Fruit fly (Drosophila melanogaster) whole organism, embryonic: ENCODE measurements around the gene CG8149.

ENCODE experiments used
- CG10321 ChIP-seq: fragments of 200-800 bp; sonication (Bioruptor generic); IDR thresholded peaks from 2 replicates; pipeline ENCODE4 v1.3.6; 2022; ENCODE audit warnings: missing biosample characterization, missing genetic modification characterization
- CG11093 ChIP-seq: fragments of 200-800 bp; sonication (Bioruptor generic); IDR thresholded peaks from 3 replicates; pipeline ENCODE4 v1.3.6; 2022; ENCODE audit warnings: missing biosample characterization, missing genetic modification characterization
- CG11247 ChIP-seq: fragments of 200-800 bp; sonication (Bioruptor generic); IDR thresholded peaks from 2 replicates; pipeline ENCODE4 v1.3.6; 2022; ENCODE audit warnings: missing biosample characterization, missing genetic modification characterization
- CG11723 ChIP-seq: fragments of 200-800 bp; sonication (Bioruptor generic); optimal IDR thresholded peaks from 2 replicates; lab custom pipeline; 2017; ENCODE audit warnings: missing biosample characterization, mild to moderate bottlenecking, missing genetic modification characterization
- CG12299 ChIP-seq: fragments of 200-800 bp; sonication (Bioruptor generic); optimal IDR thresholded peaks from 2 replicates; lab custom pipeline; 2018; ENCODE audit warnings: missing biosample characterization, mild to moderate bottlenecking, missing genetic modification characterization
- CG12659 ChIP-seq: fragments of 200-800 bp; sonication (Bioruptor generic); optimal IDR thresholded peaks from 3 replicates; lab custom pipeline; 2017; ENCODE audit warnings: mild to moderate bottlenecking, missing biosample characterization, missing genetic modification reagents, missing genetic modification characterization
- CG12769 ChIP-seq: fragments of 200-800 bp; sonication (Bioruptor generic); optimal IDR thresholded peaks from 2 replicates; lab custom pipeline; 2019; ENCODE audit warnings: missing biosample characterization, mild to moderate bottlenecking, missing genetic modification characterization, moderate library complexity
- CG13894 ChIP-seq: fragments of 200-800 bp; sonication (Bioruptor generic); optimal IDR thresholded peaks from 3 replicates; lab custom pipeline; 2018; ENCODE audit warnings: missing biosample characterization, mild to moderate bottlenecking, missing genetic modification characterization, moderate library complexity
- CG14441 ChIP-seq: fragments of 200-800 bp; sonication (Bioruptor generic); IDR thresholded peaks from 2 replicates; pipeline ENCODE4 v1.3.6; 2022; ENCODE audit warnings: missing biosample characterization, missing genetic modification characterization
- CG15514 ChIP-seq: fragments of 200-800 bp; sonication (Bioruptor generic); optimal IDR thresholded peaks from 3 replicates; lab custom pipeline; 2017; ENCODE audit warnings: missing biosample characterization, missing genetic modification characterization, mild to moderate bottlenecking, moderate library complexity, missing genetic modification reagents
- CG16779 ChIP-seq: fragments of 200-800 bp; sonication (Bioruptor generic); IDR thresholded peaks from 2 replicates; pipeline ENCODE4 v1.3.6; 2022; ENCODE audit warnings: missing biosample characterization, missing genetic modification characterization
- CG18599 ChIP-seq: fragments of 200-800 bp; sonication (Bioruptor generic); optimal IDR thresholded peaks from 3 replicates; lab custom pipeline; 2017; ENCODE audit warnings: missing biosample characterization, missing genetic modification characterization, mild to moderate bottlenecking, moderate library complexity, missing genetic modification reagents
- CG31388 ChIP-seq: fragments of 200-800 bp; sonication (Bioruptor generic); optimal IDR thresholded peaks from 2 replicates; lab custom pipeline; 2016; ENCODE audit warnings: missing biosample characterization, missing genetic modification characterization
- CG5953 ChIP-seq: fragments of 200-800 bp; sonication (Bioruptor generic); IDR thresholded peaks from 2 replicates; pipeline ENCODE4 v1.3.6; 2022; ENCODE audit warnings: missing biosample characterization, missing genetic modification characterization
- CG6254 ChIP-seq: fragments of 200-800 bp; sonication (Bioruptor generic); optimal IDR thresholded peaks from 3 replicates; lab custom pipeline; 2017; ENCODE audit warnings: mild to moderate bottlenecking, missing biosample characterization, missing genetic modification reagents, missing genetic modification characterization
- CG8478 ChIP-seq: fragments of >200 bp; optimal IDR thresholded peaks from 2 replicates; lab custom pipeline; 2018
- CG9817 ChIP-seq: fragments of 200-800 bp; sonication (Bioruptor generic); optimal IDR thresholded peaks from 2 replicates; lab custom pipeline; 2018; ENCODE audit warnings: missing biosample characterization, mild to moderate bottlenecking, missing genetic modification characterization, moderate library complexity
- Dbx ChIP-seq: fragments of 200-800 bp; sonication (Bioruptor generic); IDR thresholded peaks from 3 replicates; pipeline ENCODE4 v1.3.6; 2022; ENCODE audit warnings: missing biosample characterization, missing genetic modification characterization
- HLH54F ChIP-seq: fragments of 200-800 bp; sonication (Bioruptor generic); optimal IDR thresholded peaks from 3 replicates; lab custom pipeline; 2016; ENCODE audit warnings: missing biosample characterization, missing genetic modification characterization
- Hr78 ChIP-seq, 2 experiments: fragments of 200-800 bp in 1 of 2; fragments of >200 bp in 1 of 2; sonication (Bioruptor generic) in 1 of 2; optimal IDR thresholded peaks; 2 replicates each; lab custom pipeline; 2017 to 2019; ENCODE audit warnings: missing biosample characterization in 2 of 2, missing genetic modification characterization in 2 of 2, mild to moderate bottlenecking in 1 of 2, moderate library complexity in 1 of 2
- MBD-R2 ChIP-seq: fragments of 200-800 bp; sonication (Bioruptor generic); IDR thresholded peaks from 2 replicates; pipeline ENCODE4 v1.3.6; 2022; ENCODE audit warnings: missing biosample characterization, missing genetic modification characterization
- MESR4 ChIP-seq: fragments of 200-800 bp; sonication (Bioruptor generic); optimal IDR thresholded peaks from 2 replicates; lab custom pipeline; 2018; ENCODE audit warnings: missing biosample characterization, mild to moderate bottlenecking, missing genetic modification characterization, moderate library complexity
- Pdp1 ChIP-seq, 2 experiments: fragments of 200-800 bp; sonication (Bioruptor generic); optimal IDR thresholded peaks; 3 replicates each; lab custom pipeline; 2016; ENCODE audit warnings: missing biosample characterization in 2 of 2, missing genetic modification characterization in 2 of 2, mild to moderate bottlenecking in 1 of 2, moderate library complexity in 1 of 2
- Rx ChIP-seq: fragments of 200-800 bp; sonication (Bioruptor generic); IDR thresholded peaks from 2 replicates; pipeline ENCODE4 v1.3.6; 2022; ENCODE audit warnings: missing biosample characterization, missing genetic modification characterization
- Sox102F ChIP-seq: fragments of 200-800 bp; sonication (Bioruptor generic); optimal IDR thresholded peaks from 2 replicates; lab custom pipeline; 2018; ENCODE audit warnings: missing biosample characterization, mild to moderate bottlenecking, missing genetic modification characterization, moderate library complexity
- TFAM ChIP-seq: fragments of 200-800 bp; sonication (Bioruptor generic); optimal IDR thresholded peaks from 2 replicates; lab custom pipeline; 2017; ENCODE audit warnings: missing biosample characterization, missing genetic modification characterization, inconsistent platforms
- Trl ChIP-seq, 3 experiments: fragments of >200 bp in 2 of 3; fragments of 200-800 bp in 1 of 3; sonication (Bioruptor generic) in 1 of 3; optimal IDR thresholded peaks; 2 replicates in 1 of 3; 3 replicates in 2 of 3; lab custom pipeline; 2016 to 2017; ENCODE audit warnings: missing biosample characterization in 1 of 3, missing genetic modification characterization in 1 of 3
- Xrp1 ChIP-seq: fragments of 200-800 bp; sonication (Bioruptor generic); IDR thresholded peaks from 2 replicates; pipeline ENCODE4 v1.3.6; 2022; ENCODE audit warnings: missing biosample characterization, missing genetic modification characterization
- ab ChIP-seq: fragments of 200-800 bp; sonication (Bioruptor generic); optimal IDR thresholded peaks from 2 replicates; lab custom pipeline; 2016; ENCODE audit warnings: missing biosample characterization, missing genetic modification characterization
- ato ChIP-seq: fragments of 200-800 bp; sonication (Bioruptor generic); IDR thresholded peaks from 2 replicates; pipeline ENCODE4 v1.3.6; 2022; ENCODE audit warnings: missing biosample characterization, missing genetic modification characterization; ENCODE audit not compliant: partially characterized antibody
- bowl ChIP-seq: fragments of 200-800 bp; sonication (Bioruptor generic); IDR thresholded peaks from 2 replicates; pipeline ENCODE4 v1.3.6; 2022; ENCODE audit warnings: missing biosample characterization, missing genetic modification characterization
- gt ChIP-seq: fragments of 200-800 bp; sonication (Bioruptor generic); IDR thresholded peaks from 2 replicates; pipeline ENCODE4 v1.3.6; 2022; ENCODE audit warnings: missing biosample characterization, missing genetic modification characterization
- hbn ChIP-seq: fragments of 200-800 bp; sonication (Bioruptor generic); IDR thresholded peaks from 2 replicates; pipeline ENCODE4 v1.3.6; 2022; ENCODE audit warnings: missing biosample characterization, missing genetic modification characterization; ENCODE audit not compliant: partially characterized antibody
- pnt ChIP-seq: fragments of 200-800 bp; sonication (Bioruptor generic); optimal IDR thresholded peaks from 3 replicates; lab custom pipeline; 2016; ENCODE audit warnings: missing biosample characterization, missing genetic modification characterization
- ranshi ChIP-seq: fragments of 200-800 bp; sonication (Bioruptor generic); IDR thresholded peaks from 2 replicates; pipeline ENCODE4 v1.3.6; 2022; ENCODE audit warnings: missing biosample characterization, missing genetic modification characterization
- row ChIP-seq: fragments of 200-800 bp; sonication (Bioruptor generic); IDR thresholded peaks from 3 replicates; pipeline ENCODE4 v1.3.6; 2022; ENCODE audit warnings: missing biosample characterization, missing genetic modification characterization
- sens ChIP-seq: fragments of 200-800 bp; sonication (Bioruptor generic); peaks from one replicate; lab custom pipeline; 2016; ENCODE audit warnings: missing biosample characterization, missing genetic modification characterization
- seq ChIP-seq: fragments of 200-800 bp; sonication (Bioruptor generic); IDR thresholded peaks from 2 replicates; pipeline ENCODE4 v1.3.6; 2022; ENCODE audit warnings: missing biosample characterization, missing genetic modification characterization
- so ChIP-seq: fragments of 200-800 bp; sonication (Bioruptor generic); IDR thresholded peaks from 3 replicates; pipeline ENCODE4 v1.3.6; 2022; ENCODE audit warnings: missing biosample characterization, missing genetic modification characterization
- sob ChIP-seq: fragments of 200-800 bp; sonication (Bioruptor generic); IDR thresholded peaks from 2 replicates; pipeline ENCODE4 v1.3.6; 2022; ENCODE audit warnings: missing biosample characterization, missing genetic modification characterization
- stc ChIP-seq: fragments of 200-800 bp; sonication (Bioruptor generic); IDR thresholded peaks from 2 replicates; pipeline ENCODE4 v1.3.6; 2022; ENCODE audit warnings: missing biosample characterization, missing genetic modification characterization
- stwl ChIP-seq: fragments of 200-800 bp; sonication (Bioruptor generic); optimal IDR thresholded peaks from 3 replicates; lab custom pipeline; 2018; ENCODE audit warnings: missing biosample characterization, mild to moderate bottlenecking, missing genetic modification characterization, moderate library complexity
- tap ChIP-seq: fragments of 200-800 bp; optimal IDR thresholded peaks from 3 replicates; lab custom pipeline; 2019; ENCODE audit warnings: missing biosample characterization, mild to moderate bottlenecking, missing genetic modification characterization, moderate library complexity
- toy ChIP-seq: fragments of 200-800 bp; sonication (Bioruptor generic); IDR thresholded peaks from 2 replicates; pipeline ENCODE4 v1.3.6; 2022; ENCODE audit warnings: missing biosample characterization, missing genetic modification characterization
- usp ChIP-seq: fragments of >200 bp; optimal IDR thresholded peaks from 2 replicates; lab custom pipeline; 2017; ENCODE audit warnings: missing biosample characterization, missing genetic modification characterization

The CG8149 gene

DNA sequence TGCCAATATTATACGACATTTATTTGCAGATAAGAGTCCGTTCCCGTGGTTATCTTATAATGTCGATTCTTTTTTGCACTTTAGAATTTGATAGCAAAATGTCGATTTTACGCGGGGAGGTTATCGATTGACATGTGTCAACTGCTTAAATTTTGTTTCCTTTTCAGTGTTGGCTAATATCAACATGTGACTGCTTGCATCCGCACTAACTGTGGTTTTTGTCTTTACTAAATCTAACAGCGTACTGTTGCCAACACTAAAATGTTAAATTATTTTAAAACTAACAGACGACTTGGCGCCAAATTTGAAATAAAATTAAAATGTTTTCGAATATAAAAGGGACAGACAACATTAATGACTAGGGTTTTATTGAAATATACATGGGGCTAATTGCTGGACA lies 7.7 kb upstream of the CG8149 start (continued):
- TF ChIP-seq toy (GFP tag; lab: Robert Waterston, UW), result no peak
- peak; percentile 85 for TF ChIP-seq sob (GFP tag; lab: Robert Waterston, UW)
- peak; percentile 87 for TF ChIP-seq CG13894 (tag; lab: Kevin White, UChicago)
- peak; percentile 36 for TF ChIP-seq MBD-R2 (GFP tag; lab: Robert Waterston, UW)
- peak; percentile 91 for TF ChIP-seq CG9817 (tag; lab: Kevin White, UChicago)
- no peak for TF ChIP-seq gt
- TF ChIP-seq ab (GFP tag; lab: Kevin White, UChicago), result no peak
- peak; percentile 91 for TF ChIP-seq CG15514 (GFP tag; lab: Kevin White, UChicago)

DNA sequence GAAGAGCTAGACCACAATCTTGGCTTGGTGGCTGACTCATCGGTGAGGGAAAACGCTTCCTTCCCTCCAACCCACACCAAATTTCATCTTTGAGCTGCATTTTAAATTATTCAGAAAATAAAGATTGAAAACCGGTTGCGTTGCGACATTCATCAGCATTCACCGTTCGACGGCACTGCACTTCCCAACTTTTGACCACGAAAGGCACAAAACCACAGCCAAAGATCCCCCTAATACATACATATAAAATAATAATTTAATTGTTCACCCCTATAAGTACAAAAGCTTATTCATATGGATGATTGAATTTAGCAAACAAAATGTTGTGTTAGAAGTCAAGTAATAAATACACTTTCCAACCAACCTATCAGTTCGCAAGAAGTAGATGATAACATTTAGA lies 5.2 kb upstream of the CG8149 start:
- TF ChIP-seq usp (GFP tag; lab: Kevin White, UChicago) (no peak), HLH54F (no peak)

dm6 chr3R:9500193-9501051 lies 4.0 kb upstream of the CG8149 start:
- TF ChIP-seq gt (no peak), stwl (tag; lab: Kevin White, UChicago) (no peak), CG18599 (peak; percentile 19), MESR4 (no peak), so (no peak), tap (tag; lab: Kevin White, UChicago) (no peak), ato (GFP tag; lab: Robert Waterston, UW) (no peak), CG11247 (GFP tag; lab: Robert Waterston, UW) (no peak), stc (0 out of 2 replicates have a peak, but pooled peaks have one; percentile 24), row (GFP tag; lab: Robert Waterston, UW) (no peak), Sox102F (no peak), seq (no peak), CG31388 (no peak), pnt (no peak), CG8478 (lab: Kevin White, UChicago) (no peak), bowl (GFP tag; lab: Robert Waterston, UW) (no peak), Xrp1 (GFP tag; lab: Robert Waterston, UW) (no peak), CG11723 (GFP tag; lab: Kevin White, UChicago) (no peak), CG6254 (GFP tag; lab: Kevin White, UChicago) (no peak), CG10321 (GFP tag; lab: Robert Waterston, UW) (no peak), CG5953 (GFP tag; lab: Robert Waterston, UW) (no peak), CG12769 (tag; lab: Kevin White, UChicago) (peak; percentile 13), CG16779 (GFP tag; lab: Robert Waterston, UW) (0 out of 2 replicates have a peak, but pooled peaks have one; percentile 55), CG9817 (tag; lab: Kevin White, UChicago) (peak; percentile 11), CG11093 (GFP tag; lab: Robert Waterston, UW) (no peak), Trl (optimal IDR thresholded peaks at IDR 0.05; lab: Kevin White, UChicago) (no peak), Trl (GFP tag; optimal IDR thresholded peaks at IDR 0.05; lab: Kevin White, UChicago) (no peak), CG12659 (GFP tag; lab: Kevin White, UChicago) (no peak), CG12299 (tag; lab: Kevin White, UChicago) (no peak), hbn (GFP tag; lab: Robert Waterston, UW) (no peak), TFAM (GFP tag; lab: Kevin White, UChicago) (no peak), sens (GFP tag; lab: Kevin White, UChicago) (peak; percentile 11), CG14441 (GFP tag; lab: Robert Waterston, UW) (0 out of 2 replicates have a peak, but pooled peaks have one; percentile 15), Rx (0 out of 2 replicates have a peak, but pooled peaks have one; percentile 15), ranshi (no peak), Hr78 (GFP tag; optimal IDR thresholded peaks at IDR 0.05; lab: Kevin White, UChicago) (no peak), Pdp1 (GFP tag; optimal IDR thresholded peaks at IDR 0.05; lab: Kevin White, UChicago) (peak in 1 of 2 experiments; percentile 55), Dbx (GFP tag; lab: Robert Waterston, UW) (peak; percentile 21; the same call in 1 of the 3 replicates)
